Fruit fly (Drosophila melanogaster) whole organism, embryonic: ENCODE data around the gene Prosbeta2.

Experiments
- CG12236 ChIP-seq: fragments of 200-800 bp; sonication (Bioruptor generic); optimal IDR thresholded peaks from 2 replicates; lab custom pipeline; 2016; ENCODE audit warnings: missing biosample characterization, missing genetic modification characterization
- CG14050 ChIP-seq: fragments of 200-800 bp; sonication (Bioruptor generic); IDR thresholded peaks from 3 replicates; pipeline ENCODE4 v1.3.6; 2022; ENCODE audit warnings: missing biosample characterization, missing genetic modification characterization
- CG18599 ChIP-seq: fragments of 200-800 bp; sonication (Bioruptor generic); optimal IDR thresholded peaks from 3 replicates; lab custom pipeline; 2017; ENCODE audit warnings: missing biosample characterization, missing genetic modification characterization, mild to moderate bottlenecking, moderate library complexity, missing genetic modification reagents
- CG2129 ChIP-seq: fragments of 200-800 bp; sonication (Bioruptor generic); IDR thresholded peaks from 2 replicates; pipeline ENCODE4 v1.3.6; 2022; ENCODE audit warnings: missing biosample characterization, missing genetic modification characterization; ENCODE audit not compliant: partially characterized antibody
- CG4707 ChIP-seq: fragments of 200-800 bp; sonication (Bioruptor generic); optimal IDR thresholded peaks from 2 replicates; lab custom pipeline; 2018; ENCODE audit warnings: missing biosample characterization, mild to moderate bottlenecking, missing genetic modification characterization, moderate library complexity
- CG4854 ChIP-seq: fragments of 200-800 bp; sonication (Bioruptor generic); optimal IDR thresholded peaks from 2 replicates; lab custom pipeline; 2016; ENCODE audit warnings: missing biosample characterization, missing genetic modification characterization, inconsistent platforms
- sens ChIP-seq: fragments of 200-800 bp; sonication (Bioruptor generic); peaks from one replicate; lab custom pipeline; 2016; ENCODE audit warnings: missing biosample characterization, missing genetic modification characterization
- slou ChIP-seq: fragments of 200-800 bp; sonication (Bioruptor generic); optimal IDR thresholded peaks from 3 replicates; lab custom pipeline; 2016; ENCODE audit warnings: missing biosample characterization, missing genetic modification characterization
- wdn ChIP-seq: fragments of 200-800 bp; sonication (Bioruptor generic); IDR thresholded peaks from 2 replicates; pipeline ENCODE4 v1.3.6; 2022; ENCODE audit warnings: missing biosample characterization, missing genetic modification characterization

- TF ChIP-seq sens (GFP tag; lab: Kevin White, UChicago) (peak; percentile 93), CG12236 (GFP tag; lab: Kevin White, UChicago) (no peak), CG4854 (peak; percentile 81), slou (peak; percentile 35), CG4707 (GFP tag; lab: Kevin White, UChicago) (peak; percentile 56), CG14050 (peak; percentile 80), CG18599 (GFP tag; lab: Kevin White, UChicago) (peak; percentile 86), CG2129 (GFP tag; lab: Robert Waterston, UW) (no peak), wdn (GFP tag; lab: Robert Waterston, UW) (no peak)
Measured at dm6 chr3L:15013957-15014692, 14.4 kb downstream of the Prosbeta2 start, which contains the start of gene Reck.
